Worm (Caenorhabditis elegans): Measurements from ENCODE around the gene ZK1037.6.

Gene ZK1037.6

ce11 chrV:15323417-15323816, 4.2 kb downstream of the ZK1037.6 start:
- TF ChIP-seq hlh-17 (GFP tag; optimal IDR thresholded peaks at IDR 0.05; ENCODE audit: borderline replicate concordance) (no peak), jun-1 (tag; optimal IDR thresholded peaks at IDR 0.05) (peak; percentile 13), pqm-1 (tag; optimal IDR thresholded peaks at IDR 0.05) (peak; percentile 33), elt-2 (tag; optimal IDR thresholded peaks at IDR 0.05) (peak; percentile 84)

ce11 chrV:15322653-15323052, 4.9 kb downstream of the ZK1037.6 start, which contains the start of gene nhr-247:
TSS of gene nhr-247 (plus strand) at chrV:15322982.
- peak; percentile 73 for TF ChIP-seq elt-2 (tag; optimal IDR thresholded peaks at IDR 0.05)

- no peak for TF ChIP-seq lir-3 (tag; optimal IDR thresholded peaks at IDR 0.05; ENCODE audit: poor library complexity)
- TF ChIP-seq C04F5.9 (tag; optimal IDR thresholded peaks at IDR 0.05): no peak
- TF ChIP-seq jun-1 (tag; optimal IDR thresholded peaks at IDR 0.05): peak; percentile 65
- TF ChIP-seq hlh-17 (GFP tag; optimal IDR thresholded peaks at IDR 0.05; ENCODE audit: borderline replicate concordance): no peak
- TF ChIP-seq mab-9 (GFP tag; IDR thresholded peaks at IDR 0.05): no peak
- TF ChIP-seq lin-35 (GFP tag; optimal IDR thresholded peaks at IDR 0.05): peak in 1 of 2 experiments; percentile 45
- TF ChIP-seq efl-1 (optimal IDR thresholded peaks at IDR 0.05): no peak
- peak in 1 of 2 experiments; percentile 14 for TF ChIP-seq efl-1 (GFP tag; optimal IDR thresholded peaks at IDR 0.05 in 1 of 2)
- TF ChIP-seq C34B4.2 (tag; optimal IDR thresholded peaks at IDR 0.05): no peak
- no peak for TF ChIP-seq unc-62 (GFP tag; optimal IDR thresholded peaks at IDR 0.05)
- no peak for TF ChIP-seq snu-23 (GFP tag; optimal IDR thresholded peaks at IDR 0.05)
- TF ChIP-seq ama-1 (optimal IDR thresholded peaks at IDR 0.05): no peak
- TF ChIP-seq lin-39 (tag; optimal IDR thresholded peaks at IDR 0.05): no peak
- TF ChIP-seq xbp-1 (tag; optimal IDR thresholded peaks at IDR 0.05): no peak
- no peak for TF ChIP-seq fos-1 (tag; optimal IDR thresholded peaks at IDR 0.05)
- TF ChIP-seq pqm-1 (tag; optimal IDR thresholded peaks at IDR 0.05): peak; percentile 55
- peak; percentile 77 for TF ChIP-seq pax-3 (tag; optimal IDR thresholded peaks at IDR 0.05)
- TF ChIP-seq elt-2 (tag; optimal IDR thresholded peaks at IDR 0.05): peak; percentile 99
- no peak for TF ChIP-seq ces-1 (GFP tag; optimal IDR thresholded peaks at IDR 0.05)
- TF ChIP-seq nhr-20 (tag; optimal IDR thresholded peaks at IDR 0.05): peak; percentile 38
These were observed 9.0 kb downstream of the ZK1037.6 start, which contains the start of gene nhr-291 for ce11 chrV:15318638-15319037. TSS of gene nhr-291 (plus strand) at chrV:15318961.

- no peak for TF ChIP-seq mef-2 (tag; optimal IDR thresholded peaks at IDR 0.05)
- TF ChIP-seq nhr-28 (tag; optimal IDR thresholded peaks at IDR 0.05): no peak
- TF ChIP-seq unc-98 (GFP tag; IDR thresholded peaks at IDR 0.05): no peak
- TF ChIP-seq elt-2 (tag; optimal IDR thresholded peaks at IDR 0.05): peak; percentile 11
These were observed 11.6 kb downstream of the ZK1037.6 start, which contains the start of the genes srt-22 and nhr-246 for ce11 chrV:15315827-15316527. TSS of gene srt-22 (minus strand) at chrV:15315927. TSS of gene nhr-246 (plus strand) at chrV:15316477.

ce11 chrV:15313529-15313928, 14.1 kb downstream of the ZK1037.6 start:
- TF ChIP-seq unc-62 (GFP tag; optimal IDR thresholded peaks at IDR 0.05): no peak
- TF ChIP-seq unc-98 (GFP tag; IDR thresholded peaks at IDR 0.05): no peak
- no peak for TF ChIP-seq nhr-90 (tag; optimal IDR thresholded peaks at IDR 0.05; ENCODE audit: poor library complexity)
- no peak for TF ChIP-seq pqm-1 (tag; optimal IDR thresholded peaks at IDR 0.05)
- no peak for TF ChIP-seq nhr-85 (tag)
- no peak for TF ChIP-seq C16A3.4 (tag; optimal IDR thresholded peaks at IDR 0.05)
- no peak for TF ChIP-seq lin-39 (tag; optimal IDR thresholded peaks at IDR 0.05)
- TF ChIP-seq Y116A8C.19 (tag; optimal IDR thresholded peaks at IDR 0.05; ENCODE audit: borderline replicate concordance): no peak
- TF ChIP-seq mdl-1 (tag; optimal IDR thresholded peaks at IDR 0.05): no peak
- TF ChIP-seq ceh-82 (tag; optimal IDR thresholded peaks at IDR 0.05): no peak
- no peak for TF ChIP-seq fkh-10 (GFP tag; optimal IDR thresholded peaks at IDR 0.05)
- TF ChIP-seq dpl-1 (GFP tag; optimal IDR thresholded peaks at IDR 0.05): no peak
- no peak for TF ChIP-seq xbp-1 (tag; optimal IDR thresholded peaks at IDR 0.05)
- TF ChIP-seq fkh-4 (tag; optimal IDR thresholded peaks at IDR 0.05; ENCODE audit: borderline replicate concordance): no peak
- no peak for TF ChIP-seq hpl-2 (GFP tag; optimal IDR thresholded peaks at IDR 0.05)
- TF ChIP-seq mef-2 (tag; optimal IDR thresholded peaks at IDR 0.05): no peak
- no peak for TF ChIP-seq nhr-19 (GFP tag; conservative IDR thresholded peaks at IDR 0.05)
- no peak for TF ChIP-seq unc-86 (tag; optimal IDR thresholded peaks at IDR 0.05)
- TF ChIP-seq sup-37 (GFP tag; optimal IDR thresholded peaks at IDR 0.05): no peak
- TF ChIP-seq vab-15 (tag; optimal IDR thresholded peaks at IDR 0.05): no peak
